Worm (Caenorhabditis elegans) whole organism, midembryonic: ENCODE measurements around the gene gcy-6.

Source experiments
- T22C8.4 ChIP-seq: fragments of 200-800 bp; sonication (Bioruptor generic); IDR thresholded peaks from 2 replicates; pipeline ENCODE4 v1.3.6; 2022; ENCODE audit warnings: missing genetic modification characterization, missing compliant biosample characterization
- cog-1 ChIP-seq: sonication (generic microtip); optimal IDR thresholded peaks from 2 replicates; lab custom pipeline; 2016; ENCODE audit warnings: missing genetic modification characterization, missing compliant biosample characterization
- flt-1 ChIP-seq: fragments of 200-800 bp; sonication (Bioruptor generic); IDR thresholded peaks from 2 replicates; pipeline ENCODE4 v1.3.6; 2022; ENCODE audit warnings: missing genetic modification characterization, missing compliant biosample characterization
- klf-2 ChIP-seq: fragments of 200-800 bp; sonication (Bioruptor generic); conservative IDR thresholded peaks from 2 replicates; pipeline ENCODE4 v1.3.6; 2022; ENCODE audit warnings: missing genetic modification reagents, missing genetic modification characterization, missing compliant biosample characterization
- med-1 ChIP-seq: sonication (generic microtip); optimal IDR thresholded peaks from 2 replicates; lab custom pipeline; 2017; ENCODE audit warnings: missing genetic modification characterization, mild to moderate bottlenecking, missing compliant biosample characterization, antibody characterized with exemption, missing genetic modification reagents; ENCODE audit not compliant: insufficient read depth
- ref-1 ChIP-seq: fragments of 200-800 bp; sonication (Bioruptor generic); conservative IDR thresholded peaks from 2 replicates; pipeline ENCODE4 v1.3.6; 2022; ENCODE audit warnings: missing genetic modification reagents, missing genetic modification characterization, missing compliant biosample characterization
- tab-1 ChIP-seq: fragments of 200-800 bp; sonication (Bioruptor generic); IDR thresholded peaks from 2 replicates; pipeline ENCODE4 v1.3.6; 2022; ENCODE audit warnings: missing genetic modification characterization, missing compliant biosample characterization
- ztf-23 ChIP-seq: fragments of 200-800 bp; sonication (Bioruptor generic); IDR thresholded peaks from 2 replicates; pipeline ENCODE4 v1.3.6; 2022; ENCODE audit warnings: missing genetic modification reagents, missing genetic modification characterization, missing compliant biosample characterization
- ztf-29 ChIP-seq: fragments of 200-800 bp; sonication (Bioruptor generic); IDR thresholded peaks from 2 replicates; pipeline ENCODE4 v1.3.6; 2022; ENCODE audit warnings: missing genetic modification reagents, missing genetic modification characterization, missing compliant biosample characterization

The gcy-6 gene

ce11 chrV:10339200-10339599 lies 25.3 kb upstream of the gcy-6 start, which contains the start of gene K07C5.2:
TSS of gene K07C5.2 (plus strand) at chrV:10339500.
- no peak for TF ChIP-seq flt-1
- TF ChIP-seq tab-1 (GFP tag; lab: Robert Waterston, UW), result no peak
- no peak for TF ChIP-seq cog-1 (tag; lab: Kevin White, UChicago)
- TF ChIP-seq T22C8.4 (GFP tag; lab: Robert Waterston, UW), result no peak
- TF ChIP-seq ref-1 (GFP tag; lab: Robert Waterston, UW), result no peak
- TF ChIP-seq ztf-23, result no peak
- no peak for TF ChIP-seq med-1 (GFP tag; lab: Kevin White, UChicago)
- TF ChIP-seq ztf-29 (GFP tag; lab: Robert Waterston, UW), result no peak
- TF ChIP-seq klf-2, result no peak

- TF ChIP-seq T22C8.4 (GFP tag; lab: Robert Waterston, UW), result no peak
- TF ChIP-seq med-1 (GFP tag; lab: Kevin White, UChicago), result no peak
- no peak for TF ChIP-seq ztf-23
- TF ChIP-seq ztf-29 (GFP tag; lab: Robert Waterston, UW), result no peak
- no peak for TF ChIP-seq flt-1
- no peak for TF ChIP-seq tab-1 (GFP tag; lab: Robert Waterston, UW)
- TF ChIP-seq ref-1 (GFP tag; lab: Robert Waterston, UW), result no peak
- no peak for TF ChIP-seq cog-1 (tag; lab: Kevin White, UChicago)
- TF ChIP-seq klf-2, result no peak
Observed at ce11 chrV:10338305-10338992, 24.6 kb upstream of the gcy-6 start, which contains the start of gene arx-2. TSS of gene arx-2 (minus strand) at chrV:10338355.

- TF ChIP-seq ztf-29 (GFP tag; lab: Robert Waterston, UW) (no peak), ref-1 (GFP tag; lab: Robert Waterston, UW) (no peak), tab-1 (GFP tag; lab: Robert Waterston, UW) (no peak), med-1 (GFP tag; lab: Kevin White, UChicago) (no peak), flt-1 (no peak), klf-2 (no peak), T22C8.4 (GFP tag; lab: Robert Waterston, UW) (no peak), cog-1 (tag; lab: Kevin White, UChicago) (no peak), ztf-23 (no peak)
Observed at ce11 chrV:10333843-10334242, 20.0 kb upstream of the gcy-6 start.

- TF ChIP-seq tab-1 (GFP tag; lab: Robert Waterston, UW), result no peak
- TF ChIP-seq T22C8.4 (GFP tag; lab: Robert Waterston, UW), result no peak
- TF ChIP-seq ztf-23, result no peak
- TF ChIP-seq flt-1, result no peak
- TF ChIP-seq med-1 (GFP tag; lab: Kevin White, UChicago), result no peak
- no peak for TF ChIP-seq klf-2
- TF ChIP-seq cog-1 (tag; lab: Kevin White, UChicago), result no peak
- TF ChIP-seq ztf-29 (GFP tag; lab: Robert Waterston, UW), result no peak
- TF ChIP-seq ref-1 (GFP tag; lab: Robert Waterston, UW), result no peak
Observed at ce11 chrV:10332012-10332411, 18.2 kb upstream of the gcy-6 start, which contains the start of gene crm-1. TSS of gene crm-1 (minus strand) at chrV:10332112.

ce11 chrV:10328080-10328479 lies 14.2 kb upstream of the gcy-6 start:
- no peak for TF ChIP-seq tab-1 (GFP tag; lab: Robert Waterston, UW)
- TF ChIP-seq flt-1, result no peak
- TF ChIP-seq ref-1 (GFP tag; lab: Robert Waterston, UW), result no peak
- TF ChIP-seq T22C8.4 (GFP tag; lab: Robert Waterston, UW), result no peak
- TF ChIP-seq med-1 (GFP tag; lab: Kevin White, UChicago), result no peak
- no peak for TF ChIP-seq ztf-23
- no peak for TF ChIP-seq ztf-29 (GFP tag; lab: Robert Waterston, UW)

- TF ChIP-seq ref-1 (GFP tag; lab: Robert Waterston, UW) (no peak), med-1 (GFP tag; lab: Kevin White, UChicago) (no peak), cog-1 (tag; lab: Kevin White, UChicago) (no peak), ztf-29 (GFP tag; lab: Robert Waterston, UW) (no peak), tab-1 (GFP tag; lab: Robert Waterston, UW) (no peak), ztf-23 (no peak), klf-2 (no peak), T22C8.4 (GFP tag; lab: Robert Waterston, UW) (no peak), flt-1 (no peak)
Observed at ce11 chrV:10323537-10323936, 9.7 kb upstream of the gcy-6 start.

ce11 chrV:10320101-10320761 lies 6.4 kb upstream of the gcy-6 start, which contains the start of the genes gna-1 and B0024.13:
TSS of gene gna-1 (minus strand) at chrV:10320151.
TSS of gene B0024.13 (plus strand) at chrV:10320711.
- TF ChIP-seq flt-1 (no peak), ztf-23 (peak; percentile 69; the same call in 1 of the 2 replicates)

DNA sequence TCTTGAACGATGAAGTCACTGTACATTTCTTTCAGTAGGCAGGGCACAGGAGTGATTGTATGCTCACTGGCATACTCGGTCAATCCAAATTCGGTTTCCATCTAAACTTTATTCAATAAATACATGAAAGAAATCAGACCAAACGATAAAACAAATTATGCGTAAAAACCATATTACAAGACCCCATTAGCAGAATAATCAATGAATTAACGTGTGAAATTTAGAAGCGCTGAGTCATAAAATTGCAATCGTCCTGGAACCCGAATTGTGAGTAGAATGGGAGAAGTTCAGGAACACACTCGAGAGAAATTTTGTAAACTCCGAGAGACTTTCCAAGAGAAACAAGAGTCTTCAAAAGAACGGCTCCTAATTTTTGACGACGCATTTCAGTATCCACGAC lies 5.6 kb upstream of the gcy-6 start, which contains the start of gene B0024.11:
Gene B0024.11 (minus strand): TSS at position 101 of the 400 bp plus-strand sequence.
- no peak for TF ChIP-seq ref-1 (GFP tag; lab: Robert Waterston, UW)
- no peak for TF ChIP-seq ztf-29 (GFP tag; lab: Robert Waterston, UW)
- TF ChIP-seq cog-1 (tag; lab: Kevin White, UChicago), result no peak
- no peak for TF ChIP-seq flt-1
- no peak for TF ChIP-seq ztf-23
- TF ChIP-seq med-1 (GFP tag; lab: Kevin White, UChicago), result no peak

DNA sequence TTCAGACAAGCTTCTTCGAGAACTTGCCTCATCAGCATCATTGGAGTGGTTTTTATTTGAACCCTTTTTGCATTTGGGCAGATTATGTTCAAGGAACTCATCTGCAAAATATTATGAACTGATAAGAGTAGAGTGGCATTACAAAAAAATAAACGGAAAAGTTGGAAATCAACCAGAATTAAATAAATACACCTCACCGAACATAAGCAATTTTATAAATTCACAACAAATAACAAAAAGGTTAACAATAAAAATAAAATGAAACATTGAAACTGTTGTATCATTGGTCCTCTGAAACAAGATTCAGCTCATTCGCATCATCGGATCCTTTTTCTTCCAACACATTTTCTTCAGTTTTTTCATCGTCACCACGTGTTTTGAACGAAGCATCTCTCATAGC lies 3.4 kb upstream of the gcy-6 start, which contains the start of gene asps-1:
Gene asps-1 (minus strand): TSS at position 101 of the 400 bp plus-strand sequence.
- TF ChIP-seq tab-1 (GFP tag; lab: Robert Waterston, UW) (no peak), ref-1 (GFP tag; lab: Robert Waterston, UW) (no peak), flt-1 (no peak), ztf-29 (GFP tag; lab: Robert Waterston, UW) (no peak), med-1 (GFP tag; lab: Kevin White, UChicago) (no peak), cog-1 (tag; lab: Kevin White, UChicago) (no peak), T22C8.4 (GFP tag; lab: Robert Waterston, UW) (no peak), ztf-23 (no peak), klf-2 (no peak)
